Worm (Caenorhabditis elegans) whole organism, L2 larva: ENCODE measurements around the gene Y37D8A.4.

Experiments used
- ceh-16 ChIP-seq: fragments of 150-350 bp; optimal IDR thresholded peaks from 2 replicates; lab custom pipeline; 2014; ENCODE audit warnings: missing biosample characterization, missing genetic modification characterization
- ceh-82 ChIP-seq: fragments of 150-350 bp; optimal IDR thresholded peaks from 2 replicates; lab custom pipeline; 2014; ENCODE audit warnings: missing biosample characterization, missing genetic modification characterization
- fos-1 ChIP-seq: fragments of 150-350 bp; optimal IDR thresholded peaks from 2 replicates; lab custom pipeline; 2014; ENCODE audit warnings: missing biosample characterization, missing genetic modification characterization
- lin-39 ChIP-seq: fragments of 150-350 bp; optimal IDR thresholded peaks from 2 replicates; lab custom pipeline; 2014; ENCODE audit warnings: missing biosample characterization, missing genetic modification reagents, missing genetic modification characterization
- lsy-2 ChIP-seq, 2 experiments: fragments of 150-350 bp in 1 of 2; sonication (generic microtip) in 1 of 2; optimal IDR thresholded peaks; 2 replicates each; lab custom pipeline; 2014 to 2017; ENCODE audit warnings: missing biosample characterization in 2 of 2, missing genetic modification characterization in 2 of 2
- nhr-10 ChIP-seq: sonication (generic microtip); optimal IDR thresholded peaks from 2 replicates; lab custom pipeline; 2017; ENCODE audit warnings: missing biosample characterization, missing genetic modification characterization
- nhr-11 ChIP-seq: fragments of 150-350 bp; optimal IDR thresholded peaks from 2 replicates; lab custom pipeline; 2014; ENCODE audit warnings: missing biosample characterization, missing genetic modification characterization
- nhr-77 ChIP-seq: fragments of 150-350 bp; optimal IDR thresholded peaks from 2 replicates; lab custom pipeline; 2014; ENCODE audit warnings: missing biosample characterization, missing genetic modification characterization
- peb-1 ChIP-seq: fragments of 150-350 bp; optimal IDR thresholded peaks from 2 replicates; lab custom pipeline; 2014; ENCODE audit warnings: missing biosample characterization, missing genetic modification characterization
- skn-1 ChIP-seq: sonication (generic microtip); optimal IDR thresholded peaks from 2 replicates; lab custom pipeline; 2017; ENCODE audit warnings: missing biosample characterization, missing genetic modification characterization
- zag-1 ChIP-seq: fragments of 150-350 bp; optimal IDR thresholded peaks from 2 replicates; lab custom pipeline; 2014; ENCODE audit warnings: missing biosample characterization, missing genetic modification characterization
- ztf-4 ChIP-seq: fragments of 150-350 bp; optimal IDR thresholded peaks from 2 replicates; lab custom pipeline; 2014; ENCODE audit warnings: missing biosample characterization, missing genetic modification characterization

DNA sequence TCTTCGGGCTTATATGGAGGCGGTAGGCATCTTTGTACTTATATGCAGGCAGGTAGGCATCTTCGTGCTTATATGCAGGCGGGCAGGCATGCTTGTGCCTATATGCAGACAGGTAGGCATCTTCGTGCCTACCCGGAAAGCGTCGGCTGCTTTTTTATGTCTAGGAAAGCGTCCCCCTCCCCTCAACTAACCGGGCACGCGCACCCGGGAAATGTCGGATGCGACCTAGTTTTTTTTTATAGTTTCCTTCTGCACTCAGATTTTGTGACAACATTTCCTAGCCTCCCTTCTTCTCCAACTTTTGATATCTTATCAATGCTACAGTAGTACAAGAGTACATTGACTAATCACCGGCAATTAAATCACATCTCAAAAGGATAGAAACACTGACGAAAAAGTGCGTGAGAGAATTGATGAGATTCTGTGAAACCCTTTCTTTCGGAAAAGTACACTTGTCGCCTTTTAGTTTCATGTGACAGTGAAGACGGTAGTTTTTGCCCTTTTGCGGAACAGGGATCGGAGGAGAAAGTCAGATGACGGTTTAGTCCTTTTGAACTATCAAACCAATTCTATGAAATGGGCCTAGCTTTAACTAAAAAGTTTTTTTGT is 10.3 kb upstream of the Y37D8A.4 start:
- TF ChIP-seq nhr-11 (tag; lab: Kevin White, UChicago) = no peak
- no peak for TF ChIP-seq nhr-77 (tag; lab: Kevin White, UChicago)
- TF ChIP-seq lsy-2 (tag; optimal IDR thresholded peaks at IDR 0.05; lab: Kevin White, UChicago) = peak in 1 of 2 experiments; percentile 71
- TF ChIP-seq skn-1 (tag; lab: Kevin White, UChicago) = no peak
- no peak for TF ChIP-seq lin-39 (tag; lab: Kevin White, UChicago)
- no peak for TF ChIP-seq nhr-10
- peak; percentile 88 for TF ChIP-seq fos-1
- no peak for TF ChIP-seq ztf-4 (tag; lab: Kevin White, UChicago)
- no peak for TF ChIP-seq ceh-16 (tag; lab: Kevin White, UChicago)
- TF ChIP-seq zag-1 = no peak
- TF ChIP-seq peb-1 = no peak
- no peak for TF ChIP-seq ceh-82
